Worm (Caenorhabditis elegans): ENCODE results near the gene ins-13.

ce11 chrII:5565082-5565623 is 20.5 kb upstream of the ins-13 start:
- no peak for TF ChIP-seq med-1 (GFP tag; optimal IDR thresholded peaks at IDR 0.05; ENCODE audit: insufficient read depth)
- TF ChIP-seq T22C8.4 (GFP tag; IDR thresholded peaks at IDR 0.05) = no peak
- TF ChIP-seq ref-1 (GFP tag; conservative IDR thresholded peaks at IDR 0.05) = no peak
- TF ChIP-seq ztf-29 (GFP tag; IDR thresholded peaks at IDR 0.05) = no peak
- 0 out of 2 replicates have a peak, but pooled peaks have one; percentile 45 for TF ChIP-seq flt-1 (GFP tag; IDR thresholded peaks at IDR 0.05)

Measured in whole organism, midembryonic.